Worm (Caenorhabditis elegans): ENCODE data around the gene C29F7.2.

- TF ChIP-seq cog-1 (tag; optimal IDR thresholded peaks at IDR 0.05) (no peak), flt-1 (GFP tag; IDR thresholded peaks at IDR 0.05) (no peak), klf-2 (GFP tag; conservative IDR thresholded peaks at IDR 0.05) (no peak), ref-1 (GFP tag; conservative IDR thresholded peaks at IDR 0.05) (no peak), T22C8.4 (GFP tag; IDR thresholded peaks at IDR 0.05) (no peak), ztf-23 (GFP tag; IDR thresholded peaks at IDR 0.05) (no peak)
These were observed 47.6 kb upstream of the C29F7.2 start for ce11 chrX:13368283-13368682.

Data from whole organism, midembryonic.